Fruit fly (Drosophila melanogaster) whole organism, pupa: ENCODE data around the gene CG42724.

ENCODE experiments used
- CG10348 ChIP-seq: fragments of 200-800 bp; sonication (Bioruptor generic); IDR thresholded peaks from 2 replicates; pipeline ENCODE4 v1.3.6; 2022; ENCODE audit warnings: missing biosample characterization, missing genetic modification characterization
- CG17806 ChIP-seq: fragments of 200-800 bp; sonication (Bioruptor generic); optimal IDR thresholded peaks from 2 replicates; lab custom pipeline; 2018; ENCODE audit warnings: missing biosample characterization, mild to moderate bottlenecking, missing genetic modification characterization, moderate library complexity
- CG32121 ChIP-seq: fragments of 200-800 bp; sonication (Bioruptor generic); IDR thresholded peaks from 2 replicates; pipeline ENCODE4 v1.3.6; 2022; ENCODE audit warnings: missing biosample characterization, missing genetic modification characterization
- CG34367 ChIP-seq: fragments of 200-800 bp; sonication (Bioruptor generic); optimal IDR thresholded peaks from 2 replicates; lab custom pipeline; 2018; ENCODE audit warnings: missing biosample characterization, mild to moderate bottlenecking, missing genetic modification characterization
- CG4496 ChIP-seq: fragments of 200-800 bp; sonication (Bioruptor generic); IDR thresholded peaks from 3 replicates; pipeline ENCODE4 v1.3.6; 2022; ENCODE audit warnings: missing biosample characterization, missing genetic modification characterization
- CG8301 ChIP-seq: fragments of 200-800 bp; sonication (Bioruptor generic); optimal IDR thresholded peaks from 2 replicates; lab custom pipeline; 2018; ENCODE audit warnings: missing biosample characterization, mild to moderate bottlenecking, missing genetic modification characterization
- D1 ChIP-seq: fragments of 200-800 bp; sonication (Bioruptor generic); optimal IDR thresholded peaks from 2 replicates; lab custom pipeline; 2018; ENCODE audit warnings: missing biosample characterization, mild to moderate bottlenecking, missing genetic modification characterization, moderate library complexity
- EcR ChIP-seq: fragments of 200-800 bp; sonication (Bioruptor generic); optimal IDR thresholded peaks from 3 replicates; lab custom pipeline; 2019; ENCODE audit warnings: missing biosample characterization, missing genetic modification characterization, mild to moderate bottlenecking, moderate library complexity, missing genetic modification reagents
- Pif1B ChIP-seq: fragments of 200-800 bp; sonication (Bioruptor generic); optimal IDR thresholded peaks from 3 replicates; lab custom pipeline; 2016; ENCODE audit warnings: missing biosample characterization, missing genetic modification characterization
- Snoo ChIP-seq: fragments of 200-800 bp; sonication (Bioruptor generic); optimal IDR thresholded peaks from 3 replicates; lab custom pipeline; 2017; ENCODE audit warnings: missing biosample characterization, mild to moderate bottlenecking, missing genetic modification characterization, inconsistent platforms
- fd96Ca ChIP-seq: fragments of 200-800 bp; sonication (Bioruptor generic); IDR thresholded peaks from 3 replicates; pipeline ENCODE4 v1.3.6; 2022; ENCODE audit warnings: missing biosample characterization, missing genetic modification characterization
- gl ChIP-seq: fragments of 200-800 bp; sonication (Bioruptor generic); optimal IDR thresholded peaks from 2 replicates; lab custom pipeline; 2018; ENCODE audit warnings: missing biosample characterization, mild to moderate bottlenecking, missing genetic modification characterization
- rn ChIP-seq: fragments of 200-800 bp; sonication (Bioruptor generic); IDR thresholded peaks from 2 replicates; pipeline ENCODE4 v1.3.6; 2022; ENCODE audit warnings: missing biosample characterization, missing genetic modification characterization

DNA sequence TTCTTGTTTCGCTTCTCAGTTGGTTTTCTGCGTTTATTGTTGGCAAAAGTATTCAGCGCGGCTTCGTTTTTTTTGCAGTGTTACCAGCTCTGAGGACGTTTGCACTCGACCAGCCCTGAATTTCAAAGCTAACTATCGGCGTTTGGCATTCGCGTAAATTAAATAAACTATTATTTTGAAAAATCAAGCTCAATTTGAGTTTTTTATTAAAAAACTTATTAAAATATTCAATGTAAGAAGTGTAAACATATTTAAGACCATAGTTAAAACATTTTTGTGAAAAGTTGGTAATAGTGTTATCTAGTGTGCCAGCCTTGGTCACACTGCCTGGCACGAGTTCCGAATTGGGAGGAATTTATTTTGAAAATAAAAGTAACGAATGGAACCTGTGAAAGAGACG, 22.3 kb downstream of the CG42724 start, which contains the start of the genes SmD2 and CG18048:
- TF ChIP-seq CG8301 (tag; lab: Kevin White, UChicago) (no peak), EcR (GFP tag; lab: Kevin White, UChicago) (no peak), gl (tag; lab: Kevin White, UChicago) (no peak), CG34367 (no peak), CG32121 (GFP tag; lab: Robert Waterston, UW) (no peak), fd96Ca (GFP tag; lab: Robert Waterston, UW) (no peak), CG4496 (GFP tag; lab: Robert Waterston, UW) (no peak), Snoo (tag; lab: Kevin White, UChicago) (no peak), CG17806 (tag; lab: Kevin White, UChicago) (no peak), D1 (tag; lab: Kevin White, UChicago) (no peak), CG10348 (GFP tag; lab: Robert Waterston, UW) (no peak), rn (no peak), Pif1B (GFP tag; lab: Kevin White, UChicago) (no peak)
